Worm (Caenorhabditis elegans): ENCODE measurements around the gene wrk-1.

DNA sequence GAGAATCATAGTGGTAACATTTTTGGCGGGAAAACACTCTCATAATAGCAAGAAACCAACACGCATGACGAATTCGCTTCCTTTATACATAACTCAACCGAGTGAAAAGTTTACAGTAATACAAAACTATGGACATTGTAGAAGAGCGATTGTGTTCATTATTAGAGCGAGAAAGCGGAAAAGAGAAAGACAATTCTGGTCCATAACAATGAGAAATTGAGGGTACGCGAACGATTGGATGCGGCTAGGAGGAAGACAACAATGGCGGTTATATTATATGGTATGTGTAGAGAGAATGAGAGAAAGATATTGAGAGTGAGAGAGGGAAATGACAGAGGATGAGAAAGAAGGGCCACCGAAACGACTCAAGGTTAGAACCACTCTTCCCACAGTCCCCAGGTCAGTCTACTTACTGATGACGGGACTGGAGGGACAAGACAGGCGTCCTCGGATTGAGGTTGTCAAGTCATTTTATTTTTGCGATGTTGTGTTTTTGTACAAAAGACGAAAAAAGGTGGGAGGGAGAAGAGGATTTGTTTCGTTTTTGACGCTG is 33.8 kb upstream of the wrk-1 start:
- TF ChIP-seq blmp-1 (tag; optimal IDR thresholded peaks at IDR 0.05; ENCODE audit: insufficient read depth) (no peak), unc-62 (GFP tag; optimal IDR thresholded peaks at IDR 0.05) (no peak), zag-1 (tag; optimal IDR thresholded peaks at IDR 0.05) (no peak), ama-1 (optimal IDR thresholded peaks at IDR 0.05) (no peak), nhr-12 (tag; optimal IDR thresholded peaks at IDR 0.05) (no peak), ztf-11 (tag; optimal IDR thresholded peaks at IDR 0.05) (no peak), mdl-1 (tag; optimal IDR thresholded peaks at IDR 0.05) (no peak), elt-3 (tag; optimal IDR thresholded peaks at IDR 0.05) (no peak), nhr-237 (tag; optimal IDR thresholded peaks at IDR 0.05) (no peak), egl-27 (tag; optimal IDR thresholded peaks at IDR 0.05) (no peak), snpc-4 (tag; optimal IDR thresholded peaks at IDR 0.05) (no peak), fos-1 (tag; optimal IDR thresholded peaks at IDR 0.05) (no peak), dmd-4 (tag; optimal IDR thresholded peaks at IDR 0.05) (no peak), lin-39 (tag; optimal IDR thresholded peaks at IDR 0.05) (no peak)
